Worm (Caenorhabditis elegans): ENCODE results near the gene cutc-1.

DNA sequence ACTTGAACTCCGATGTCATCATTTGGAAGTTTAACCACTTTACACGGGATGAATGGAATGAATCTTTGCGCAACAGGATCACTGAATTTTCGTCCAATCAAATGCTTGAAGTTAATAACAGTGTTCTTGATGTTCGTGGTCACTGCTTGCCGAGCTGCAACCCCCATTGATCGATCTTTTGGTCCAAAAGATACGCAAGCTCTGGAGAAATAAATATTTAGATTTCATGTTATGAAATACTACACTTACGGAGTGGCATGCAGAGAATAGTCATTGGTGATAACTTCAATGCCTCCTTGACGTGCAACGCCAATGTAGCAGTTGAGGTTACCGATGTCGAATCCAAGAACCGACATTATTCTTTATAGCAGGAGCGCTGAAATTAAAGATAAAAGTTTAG, 43.1 kb upstream of the cutc-1 start, which contains the start of gene hsp-110:
- TF ChIP-seq snpc-1.3 (tag; optimal IDR thresholded peaks at IDR 0.05; ENCODE audit: insufficient read depth) (no peak), lag-1 (GFP tag; IDR thresholded peaks at IDR 0.05) (no peak), die-1 (tag; optimal IDR thresholded peaks at IDR 0.05) (no peak), ama-1 (optimal IDR thresholded peaks at IDR 0.05) (no peak), ama-1 (GFP tag; optimal IDR thresholded peaks at IDR 0.05) (no peak), nfya-1 (tag; optimal IDR thresholded peaks at IDR 0.05; ENCODE audit: borderline replicate concordance, insufficient read depth) (no peak), sea-2 (GFP tag; IDR thresholded peaks at IDR 0.05) (no peak)

Measured in whole organism, young adult.